Worm (Caenorhabditis elegans) whole organism, L4 larva: ENCODE data around the gene pqn-10.

Experiments used
- unc-130 ChIP-seq: sonication (generic microtip); optimal IDR thresholded peaks from 2 replicates; lab custom pipeline; 2016; ENCODE audit warnings: missing genetic modification reagents, missing genetic modification characterization, missing compliant biosample characterization
- unc-62 ChIP-seq, 3 experiments: fragments of 150-350 bp in 1 of 3; sonication (generic microtip); optimal IDR thresholded peaks in 2 of 3; peaks in 1 of 3; 1 replicate in 1 of 3; 2 replicates in 2 of 3; lab custom pipeline; 2014 to 2017; ENCODE audit warnings: missing biosample characterization in 3 of 3, missing genetic modification characterization in 3 of 3, missing genetic modification reagents in 3 of 3, missing genotype in 1 of 3

DNA sequence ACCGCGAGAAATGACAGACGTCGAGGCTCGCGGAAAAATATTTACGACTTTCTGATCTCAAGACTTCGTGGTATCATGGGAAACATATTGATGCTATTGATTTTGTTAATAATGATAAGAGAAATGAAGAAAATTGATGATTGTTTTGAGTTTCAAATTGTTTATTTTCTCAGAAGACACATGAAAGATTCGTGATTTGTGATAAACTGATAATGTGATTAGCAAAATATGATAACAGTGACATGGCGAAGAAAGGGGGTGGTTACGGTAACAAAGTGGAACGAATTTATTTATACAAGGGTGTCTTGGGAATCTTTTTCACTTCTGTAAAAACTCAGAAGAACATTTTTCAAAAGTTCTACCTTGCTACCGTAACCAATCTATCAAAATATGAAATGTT, 18.7 kb upstream of the pqn-10 start:
- no peak for TF ChIP-seq unc-130 (GFP tag; lab: Kevin White, UChicago)
- TF ChIP-seq unc-62 (GFP tag; optimal IDR thresholded peaks at IDR 0.05 in 1 of 2; lab: Kevin White, UChicago), result peak in 1 of 2 experiments; percentile 64
- no peak for TF ChIP-seq unc-62 (tag; optimal IDR thresholded peaks at IDR 0.05; lab: Kevin White, UChicago)
